Worm (Caenorhabditis elegans) whole organism, midembryonic: Measurements from ENCODE around the gene aexr-3.

Experiments
- T22C8.4 ChIP-seq: fragments of 200-800 bp; sonication (Bioruptor generic); IDR thresholded peaks from 2 replicates; pipeline ENCODE4 v1.3.6; 2022; ENCODE audit warnings: missing genetic modification characterization, missing compliant biosample characterization
- cog-1 ChIP-seq: sonication (generic microtip); optimal IDR thresholded peaks from 2 replicates; lab custom pipeline; 2016; ENCODE audit warnings: missing genetic modification characterization, missing compliant biosample characterization
- flt-1 ChIP-seq: fragments of 200-800 bp; sonication (Bioruptor generic); IDR thresholded peaks from 2 replicates; pipeline ENCODE4 v1.3.6; 2022; ENCODE audit warnings: missing genetic modification characterization, missing compliant biosample characterization
- klf-2 ChIP-seq: fragments of 200-800 bp; sonication (Bioruptor generic); conservative IDR thresholded peaks from 2 replicates; pipeline ENCODE4 v1.3.6; 2022; ENCODE audit warnings: missing genetic modification reagents, missing genetic modification characterization, missing compliant biosample characterization
- med-1 ChIP-seq: sonication (generic microtip); optimal IDR thresholded peaks from 2 replicates; lab custom pipeline; 2017; ENCODE audit warnings: missing genetic modification characterization, mild to moderate bottlenecking, missing compliant biosample characterization, antibody characterized with exemption, missing genetic modification reagents; ENCODE audit not compliant: insufficient read depth
- ref-1 ChIP-seq: fragments of 200-800 bp; sonication (Bioruptor generic); conservative IDR thresholded peaks from 2 replicates; pipeline ENCODE4 v1.3.6; 2022; ENCODE audit warnings: missing genetic modification reagents, missing genetic modification characterization, missing compliant biosample characterization
- tab-1 ChIP-seq: fragments of 200-800 bp; sonication (Bioruptor generic); IDR thresholded peaks from 2 replicates; pipeline ENCODE4 v1.3.6; 2022; ENCODE audit warnings: missing genetic modification characterization, missing compliant biosample characterization
- ztf-23 ChIP-seq: fragments of 200-800 bp; sonication (Bioruptor generic); IDR thresholded peaks from 2 replicates; pipeline ENCODE4 v1.3.6; 2022; ENCODE audit warnings: missing genetic modification reagents, missing genetic modification characterization, missing compliant biosample characterization
- ztf-29 ChIP-seq: fragments of 200-800 bp; sonication (Bioruptor generic); IDR thresholded peaks from 2 replicates; pipeline ENCODE4 v1.3.6; 2022; ENCODE audit warnings: missing genetic modification reagents, missing genetic modification characterization, missing compliant biosample characterization

Gene aexr-3

DNA sequence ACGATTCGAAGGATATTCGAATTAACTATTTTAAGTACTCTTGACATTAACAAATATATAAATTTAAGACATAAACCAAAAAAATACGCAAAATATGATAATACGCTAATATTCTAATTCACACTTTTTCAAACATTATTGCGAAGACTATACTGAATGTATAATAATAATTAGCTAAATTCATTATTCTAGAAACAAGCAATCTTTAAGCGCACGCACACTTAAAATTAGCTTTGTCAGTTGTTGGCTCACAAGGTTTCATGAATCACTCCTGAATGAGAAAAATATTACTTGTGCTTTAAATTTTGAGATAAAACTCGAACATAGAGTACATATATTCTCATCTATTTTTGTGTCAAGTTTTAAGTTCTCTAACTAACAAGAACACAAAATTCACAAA is 34.1 kb downstream of the aexr-3 start:
- TF ChIP-seq klf-2 (no peak), ztf-23 (no peak), ref-1 (GFP tag; lab: Robert Waterston, UW) (no peak), flt-1 (no peak), med-1 (GFP tag; lab: Kevin White, UChicago) (no peak), ztf-29 (no peak), tab-1 (no peak), T22C8.4 (GFP tag; lab: Robert Waterston, UW) (no peak), cog-1 (no peak)

DNA sequence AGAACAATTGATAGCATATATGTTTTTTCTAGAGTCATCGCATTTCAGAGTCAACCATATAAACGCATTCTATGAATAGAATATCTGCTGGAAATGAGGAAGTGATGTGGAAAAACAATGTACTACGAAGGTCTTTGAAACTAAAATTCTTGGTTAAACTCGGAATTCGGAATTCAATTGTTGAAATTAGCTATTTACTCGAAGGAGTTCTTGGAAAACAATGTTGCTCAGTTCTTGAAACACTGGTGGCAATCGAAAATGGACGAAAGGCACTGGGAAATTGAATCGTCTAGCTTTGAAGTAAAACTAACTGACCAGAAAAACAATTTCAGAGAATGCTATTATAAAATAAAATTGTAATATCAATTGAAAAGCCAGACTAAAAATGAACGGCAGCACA is 34.6 kb downstream of the aexr-3 start:
- no peak for TF ChIP-seq klf-2
- TF ChIP-seq med-1 (GFP tag; lab: Kevin White, UChicago) = no peak
- no peak for TF ChIP-seq T22C8.4 (GFP tag; lab: Robert Waterston, UW)
- TF ChIP-seq tab-1 = no peak
- TF ChIP-seq cog-1 = no peak
- TF ChIP-seq flt-1 = no peak
- TF ChIP-seq ztf-29 = no peak
- no peak for TF ChIP-seq ref-1 (GFP tag; lab: Robert Waterston, UW)
- no peak for TF ChIP-seq ztf-23

DNA sequence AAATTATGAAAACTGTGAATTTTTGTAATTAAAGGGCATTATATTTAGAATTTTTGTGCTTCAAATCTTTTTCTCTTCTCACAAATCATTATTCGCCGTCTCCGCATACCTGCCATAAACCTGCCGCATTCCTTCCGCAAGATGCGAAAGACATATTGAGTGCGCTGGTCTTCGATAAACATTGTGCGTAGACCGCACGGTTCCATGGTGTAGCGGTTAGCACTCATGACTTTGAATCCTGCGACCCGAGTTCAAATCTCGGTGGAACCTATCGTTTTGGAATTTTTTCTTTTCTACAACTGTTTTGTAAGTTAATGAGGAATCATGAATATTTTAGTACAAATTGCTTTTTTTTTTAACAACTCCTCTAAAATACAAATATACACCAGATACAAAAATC is 35.5 kb downstream of the aexr-3 start:
- TF ChIP-seq flt-1 (peak; percentile 79), T22C8.4 (GFP tag; lab: Robert Waterston, UW) (no peak), klf-2 (peak; percentile 65; the same call in 1 of the 2 replicates), ref-1 (GFP tag; lab: Robert Waterston, UW) (peak; percentile 55)

DNA sequence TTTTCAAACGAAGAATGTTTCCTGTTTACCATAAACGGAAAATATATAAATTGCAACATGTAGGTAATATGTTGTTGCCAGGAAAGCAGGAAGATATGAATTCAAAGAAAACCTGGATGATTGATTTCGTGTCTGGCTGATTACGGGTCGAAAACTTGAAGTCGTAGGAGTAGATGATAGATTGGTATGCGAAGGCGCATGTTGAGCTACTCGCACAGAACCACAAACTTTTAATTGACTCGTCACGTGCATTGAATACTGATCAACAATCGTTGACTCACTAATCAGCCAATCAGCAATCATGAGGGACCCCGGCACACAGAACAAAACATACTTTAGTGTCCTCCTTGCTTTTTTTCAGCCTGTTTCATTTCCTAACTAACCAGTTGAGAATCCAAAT is 39.7 kb downstream of the aexr-3 start:
- no peak for TF ChIP-seq ztf-29
- no peak for TF ChIP-seq T22C8.4 (GFP tag; lab: Robert Waterston, UW)

DNA sequence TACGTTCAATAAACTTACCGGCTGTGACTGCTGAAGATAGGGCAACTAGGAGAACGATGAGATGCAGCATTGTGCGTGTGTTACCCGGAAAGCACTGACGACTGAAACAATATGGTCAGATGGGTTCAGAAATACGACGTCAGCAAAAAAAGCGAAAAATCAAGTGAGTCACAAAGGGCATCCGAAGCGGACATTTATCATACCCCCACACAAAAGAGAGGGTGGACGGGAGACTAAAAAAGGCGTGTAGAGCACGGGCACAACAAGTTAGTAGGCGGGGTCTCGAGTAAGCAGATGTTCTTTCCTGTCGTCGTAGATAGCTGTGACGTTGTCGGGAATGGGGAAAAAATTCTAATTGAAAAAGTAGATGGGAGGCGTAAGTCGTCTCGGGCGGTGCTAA is 41.6 kb downstream of the aexr-3 start, which contains the start of gene nlp-14:
Gene nlp-14 (minus strand): TSS at position 101 of the 400 bp plus-strand sequence.
- TF ChIP-seq klf-2 (no peak), med-1 (GFP tag; lab: Kevin White, UChicago) (no peak), ref-1 (GFP tag; lab: Robert Waterston, UW) (no peak), ztf-23 (no peak), T22C8.4 (GFP tag; lab: Robert Waterston, UW) (no peak), cog-1 (no peak), ztf-29 (no peak), tab-1 (no peak), flt-1 (no peak)

DNA sequence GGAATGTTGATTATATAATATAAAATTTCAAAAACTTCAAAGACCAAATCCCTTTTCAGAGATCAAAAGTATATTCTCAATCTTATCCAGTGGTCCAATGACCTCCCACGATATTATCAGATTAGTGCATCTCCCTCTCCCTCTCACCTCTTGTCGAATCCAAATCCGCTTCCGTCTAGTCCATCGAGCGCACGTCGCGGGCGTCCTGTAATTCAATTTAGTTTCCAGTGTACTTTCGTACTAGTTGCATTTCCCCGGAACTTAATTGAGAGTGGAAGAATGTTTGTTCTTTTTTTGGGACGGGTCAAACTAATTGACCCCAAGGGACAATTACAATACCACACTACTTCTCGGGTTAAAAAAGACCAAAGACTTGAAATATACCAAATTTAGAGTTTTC is 42.2 kb downstream of the aexr-3 start:
- TF ChIP-seq flt-1 (no peak), ztf-29 (no peak), cog-1 (no peak), ztf-23 (no peak), ref-1 (GFP tag; lab: Robert Waterston, UW) (no peak)

DNA sequence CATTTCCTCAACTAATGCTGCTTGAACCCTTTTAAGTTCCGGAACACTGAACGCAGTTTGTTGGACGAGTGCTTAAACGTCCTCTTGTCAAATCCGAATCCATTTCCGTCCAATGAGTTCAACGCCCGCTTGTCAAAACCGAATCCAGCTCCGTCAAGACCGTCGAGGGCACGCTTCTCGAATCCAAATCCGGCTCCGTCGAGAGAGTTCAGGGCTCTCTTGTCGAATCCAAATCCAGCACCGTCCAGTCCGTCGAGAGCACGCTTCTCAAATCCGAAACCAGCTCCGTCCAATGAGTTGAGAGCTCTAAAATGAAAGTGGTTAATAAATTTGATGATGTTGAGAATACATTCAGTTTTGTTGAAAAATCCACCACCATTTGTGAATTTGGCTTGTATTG is 43.2 kb downstream of the aexr-3 start:
- TF ChIP-seq med-1 (GFP tag; lab: Kevin White, UChicago) (no peak), tab-1 (no peak), ztf-23 (no peak), flt-1 (no peak), klf-2 (no peak), ref-1 (GFP tag; lab: Robert Waterston, UW) (no peak), T22C8.4 (GFP tag; lab: Robert Waterston, UW) (no peak), cog-1 (no peak), ztf-29 (no peak)

DNA sequence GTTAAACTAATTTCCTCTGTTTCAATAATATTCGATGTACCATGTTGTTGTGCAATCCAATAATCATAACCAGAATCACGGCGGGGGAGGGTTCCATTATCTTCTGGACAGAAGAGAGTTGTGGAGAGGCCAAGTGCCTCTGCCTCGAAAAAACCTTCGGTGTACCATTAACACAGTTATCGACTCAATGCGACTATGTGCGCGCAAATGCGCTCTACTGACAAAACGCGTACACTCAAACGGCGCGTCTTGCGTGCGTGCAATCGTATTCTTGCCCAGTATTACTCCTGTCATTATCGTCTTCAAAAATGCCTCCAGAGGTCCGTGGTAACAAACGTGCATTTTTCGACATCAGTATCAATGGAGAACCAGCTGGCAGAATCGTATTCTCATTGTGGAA is 49.9 kb downstream of the aexr-3 start, which contains the start of gene cyn-8:
Gene cyn-8 (plus strand): TSS at position 217 of the 400 bp plus-strand sequence.
- TF ChIP-seq cog-1 (no peak), tab-1 (0 out of 2 replicates have a peak, but pooled peaks have one; percentile 32)
